Worm (Caenorhabditis elegans): ENCODE results near the gene srt-44.
"Not testable (repeated sequence)": the region's sequence is repeated elsewhere in the genome, so short reads cannot be mapped to it uniquely, and the experiment has no call there.

The srt-44 gene

ce11 chrIV:15127731-15128130 lies 24.3 kb downstream of the srt-44 start, which contains the start of gene M199.9:
Gene M199.9, minus strand, starts transcription at chrIV:15127831.
- no peak for TF ChIP-seq unc-62 (GFP tag; optimal IDR thresholded peaks at IDR 0.05)

- TF ChIP-seq unc-62 (GFP tag; optimal IDR thresholded peaks at IDR 0.05): no peak
Measured at ce11 chrIV:15131697-15132096, 28.3 kb downstream of the srt-44 start, which contains the start of gene col-135. Gene col-135, minus strand, starts transcription at chrIV:15131797.

- not testable (repeated sequence) for TF ChIP-seq unc-62 (GFP tag; optimal IDR thresholded peaks at IDR 0.05)
Measured at ce11 chrIV:15133899-15134298, 30.5 kb downstream of the srt-44 start, which contains the start of gene M199.8. Gene M199.8, minus strand, starts transcription at chrIV:15133999.

- TF ChIP-seq unc-62 (GFP tag; optimal IDR thresholded peaks at IDR 0.05): no peak
Measured at ce11 chrIV:15140832-15141231, 37.4 kb downstream of the srt-44 start, which contains the start of gene srg-51. Gene srg-51, minus strand, starts transcription at chrIV:15140932.

ce11 chrIV:15147104-15147503 lies 43.7 kb downstream of the srt-44 start, which contains the start of gene str-78:
Gene str-78, minus strand, starts transcription at chrIV:15147204.
- TF ChIP-seq unc-62 (GFP tag; optimal IDR thresholded peaks at IDR 0.05): no peak
